Worm (Caenorhabditis elegans) whole organism, late embryonic: Measurements from ENCODE around the gene abu-14.

Experiments
- hlh-8 ChIP-seq: sonication (generic microtip); optimal IDR thresholded peaks from 2 replicates; lab custom pipeline; 2016; ENCODE audit warnings: missing genotype, missing genetic modification characterization, missing compliant biosample characterization
- nfya-1 ChIP-seq: sonication (generic microtip); optimal IDR thresholded peaks from 2 replicates; lab custom pipeline; 2017; ENCODE audit warnings: missing genetic modification characterization, mild to moderate bottlenecking, missing compliant biosample characterization, antibody characterized with exemption, moderate library complexity

- TF ChIP-seq nfya-1 (tag; lab: Kevin White, UChicago) (no peak), hlh-8 (tag; lab: Kevin White, UChicago) (no peak)
These were observed 4.2 kb upstream of the abu-14 start, which contains the start of gene gst-13 for ce11 chrII:9231240-9231639.
